Worm (Caenorhabditis elegans) whole organism, L4 larva: ENCODE results near the gene ipla-6.
"Not testable (repeated sequence)": the region's sequence is repeated elsewhere in the genome, so short reads cannot be mapped to it uniquely, and the experiment has no call there.

Experiments
- F44E2.7 ChIP-seq: fragments of 200-800 bp; sonication (Bioruptor generic); IDR thresholded peaks from 2 replicates; pipeline ENCODE4 v2.1.2; 2022; ENCODE audit warnings: missing genetic modification characterization, missing compliant biosample characterization
- Y75B8A.6 ChIP-seq: fragments of 200-800 bp; sonication (Bioruptor generic); IDR thresholded peaks from 2 replicates; pipeline ENCODE4 v1.3.6; 2022; ENCODE audit warnings: missing genetic modification reagents, missing genetic modification characterization, missing compliant biosample characterization
- ama-1 ChIP-seq: fragments of 150-350 bp; optimal IDR thresholded peaks from 2 replicates; lab custom pipeline; 2014; ENCODE audit warnings: inconsistent platforms, mixed read lengths
- ceh-28 ChIP-seq: fragments of 150-350 bp; optimal IDR thresholded peaks from 2 replicates; lab custom pipeline; 2014; ENCODE audit warnings: missing biosample characterization, missing genetic modification reagents, missing genetic modification characterization
- ceh-44 ChIP-seq: fragments of 200-800 bp; sonication (Bioruptor generic); IDR thresholded peaks from 2 replicates; pipeline ENCODE4 v1.3.6; 2022; ENCODE audit warnings: missing genetic modification reagents, missing genetic modification characterization, missing compliant biosample characterization
- ceh-62 ChIP-seq: sonication (generic microtip); optimal IDR thresholded peaks from 2 replicates; lab custom pipeline; 2017; ENCODE audit warnings: missing biosample characterization, missing genetic modification characterization
- ceh-82 ChIP-seq: sonication (generic microtip); optimal IDR thresholded peaks from 2 replicates; lab custom pipeline; 2017; ENCODE audit warnings: missing biosample characterization, missing genetic modification characterization
- ces-1 ChIP-seq: fragments of 150-350 bp; sonication (generic microtip); optimal IDR thresholded peaks from 4 replicates; lab custom pipeline; 2014; ENCODE audit warnings: missing biosample characterization, missing genetic modification reagents, missing genetic modification characterization
- dmd-8 ChIP-seq: fragments of 200-800 bp; sonication (Bioruptor generic); IDR thresholded peaks from 2 replicates; pipeline ENCODE4 v1.3.6; 2022; ENCODE audit warnings: missing genetic modification characterization, missing compliant biosample characterization
- dmd-9 ChIP-seq: fragments of 200-800 bp; sonication (Bioruptor generic); IDR thresholded peaks from 2 replicates; pipeline ENCODE4 v1.3.6; 2022; ENCODE audit warnings: missing genetic modification reagents, missing genetic modification characterization, missing compliant biosample characterization
- dve-1 ChIP-seq: sonication (generic microtip); optimal IDR thresholded peaks from 2 replicates; lab custom pipeline; 2017; ENCODE audit warnings: antibody characterized with exemption, mild to moderate bottlenecking, missing genetic modification characterization, missing compliant biosample characterization; ENCODE audit not compliant: insufficient read depth
- egl-27 ChIP-seq: sonication (generic microtip); optimal IDR thresholded peaks from 3 replicates; lab custom pipeline; 2017; ENCODE audit warnings: missing biosample characterization, missing genetic modification reagents, missing genetic modification characterization
- gei-8 ChIP-seq: fragments of 200-800 bp; sonication (Bioruptor generic); optimal IDR thresholded peaks from 2 replicates; lab custom pipeline; 2018; ENCODE audit warnings: mild to moderate bottlenecking, missing genetic modification characterization, missing compliant biosample characterization
- hlh-11 ChIP-seq: fragments of 200-800 bp; sonication (Bioruptor generic); optimal IDR thresholded peaks from 2 replicates; lab custom pipeline; 2018; ENCODE audit warnings: mild to moderate bottlenecking, missing genetic modification characterization, missing compliant biosample characterization
- lim-7 ChIP-seq: fragments of 200-800 bp; sonication (Bioruptor generic); IDR thresholded peaks from 2 replicates; pipeline ENCODE4 v1.3.6; 2022; ENCODE audit warnings: missing genetic modification characterization, missing compliant biosample characterization
- lin-38 ChIP-seq: fragments of 200-800 bp; sonication (Bioruptor generic); IDR thresholded peaks from 2 replicates; pipeline ENCODE4 v1.3.6; 2022; ENCODE audit warnings: missing genetic modification reagents, missing genetic modification characterization, missing compliant biosample characterization
- lir-3 ChIP-seq: sonication (generic microtip); optimal IDR thresholded peaks from 2 replicates; lab custom pipeline; 2016; ENCODE audit warnings: mild to moderate bottlenecking, missing genetic modification characterization, missing compliant biosample characterization
- mdt-29 ChIP-seq: fragments of 200-800 bp; sonication (Bioruptor generic); IDR thresholded peaks from 2 replicates; pipeline ENCODE4 v1.3.6; 2022; ENCODE audit warnings: missing genetic modification reagents, missing genetic modification characterization, missing compliant biosample characterization
- mes-2 ChIP-seq: sonication (generic microtip); optimal IDR thresholded peaks from 2 replicates; lab custom pipeline; 2016; ENCODE audit warnings: missing genotype, mild to moderate bottlenecking, missing genetic modification characterization, missing compliant biosample characterization; ENCODE audit not compliant: poor library complexity, severe bottlenecking
- nhr-11 ChIP-seq: fragments of 150-350 bp; optimal IDR thresholded peaks from 2 replicates; lab custom pipeline; 2014; ENCODE audit warnings: missing biosample characterization, missing genetic modification characterization
- nhr-28 ChIP-seq: fragments of 150-350 bp; optimal IDR thresholded peaks from 2 replicates; lab custom pipeline; 2014; ENCODE audit warnings: missing biosample characterization, missing genetic modification characterization
- nhr-41 ChIP-seq: fragments of 200-800 bp; sonication (Bioruptor generic); IDR thresholded peaks from 2 replicates; pipeline ENCODE4 v1.3.6; 2022; ENCODE audit warnings: missing genetic modification reagents, missing genetic modification characterization, missing compliant biosample characterization
- nhr-42 ChIP-seq: fragments of 200-800 bp; sonication (Bioruptor generic); IDR thresholded peaks from 2 replicates; pipeline ENCODE4 v1.3.6; 2022; ENCODE audit warnings: missing genetic modification characterization, missing compliant biosample characterization
- sdz-12 ChIP-seq: fragments of 200-800 bp; sonication (Bioruptor generic); optimal IDR thresholded peaks from 2 replicates; lab custom pipeline; 2018; ENCODE audit warnings: mild to moderate bottlenecking, missing genetic modification characterization, missing compliant biosample characterization
- snpc-1.2 ChIP-seq: fragments of 200-800 bp; sonication (Bioruptor generic); IDR thresholded peaks from 2 replicates; pipeline ENCODE4 v1.3.6; 2022; ENCODE audit warnings: missing genetic modification reagents, missing genetic modification characterization, missing compliant biosample characterization
- snpc-4 ChIP-seq: fragments of 150-350 bp; optimal IDR thresholded peaks from 2 replicates; lab custom pipeline; 2014; ENCODE audit warnings: missing biosample characterization, missing genetic modification characterization
- spr-1 ChIP-seq: sonication (generic microtip); optimal IDR thresholded peaks from 2 replicates; lab custom pipeline; 2016; ENCODE audit warnings: mild to moderate bottlenecking, missing genetic modification characterization, missing compliant biosample characterization
- spr-3 ChIP-seq: fragments of 200-800 bp; sonication (Bioruptor generic); optimal IDR thresholded peaks from 2 replicates; lab custom pipeline; 2018; ENCODE audit warnings: mild to moderate bottlenecking, missing genetic modification characterization, missing compliant biosample characterization
- tag-97 ChIP-seq: fragments of 200-800 bp; sonication (Bioruptor generic); IDR thresholded peaks from 2 replicates; pipeline ENCODE4 v1.3.6; 2022; ENCODE audit warnings: missing genetic modification characterization, missing compliant biosample characterization
- unc-62 ChIP-seq, 3 experiments: fragments of 150-350 bp in 1 of 3; sonication (generic microtip); optimal IDR thresholded peaks in 2 of 3; peaks in 1 of 3; 1 replicate in 1 of 3; 2 replicates in 2 of 3; lab custom pipeline; 2014 to 2017; ENCODE audit warnings: missing biosample characterization in 3 of 3, missing genetic modification characterization in 3 of 3, missing genetic modification reagents in 3 of 3, missing genotype in 1 of 3
- vab-7 ChIP-seq: fragments of 200-800 bp; sonication (Bioruptor generic); IDR thresholded peaks from 2 replicates; pipeline ENCODE4 v1.3.6; 2022; ENCODE audit warnings: missing genetic modification reagents, missing genetic modification characterization, missing compliant biosample characterization
- zfp-3 ChIP-seq: fragments of 200-800 bp; sonication (Bioruptor generic); conservative IDR thresholded peaks from 2 replicates; pipeline ENCODE4 v1.3.6; 2022; ENCODE audit warnings: missing genetic modification reagents, missing genetic modification characterization, missing compliant biosample characterization
- ztf-7 ChIP-seq: fragments of 150-350 bp; optimal IDR thresholded peaks from 2 replicates; lab custom pipeline; 2014; ENCODE audit warnings: missing biosample characterization, missing genetic modification characterization

Gene ipla-6

DNA sequence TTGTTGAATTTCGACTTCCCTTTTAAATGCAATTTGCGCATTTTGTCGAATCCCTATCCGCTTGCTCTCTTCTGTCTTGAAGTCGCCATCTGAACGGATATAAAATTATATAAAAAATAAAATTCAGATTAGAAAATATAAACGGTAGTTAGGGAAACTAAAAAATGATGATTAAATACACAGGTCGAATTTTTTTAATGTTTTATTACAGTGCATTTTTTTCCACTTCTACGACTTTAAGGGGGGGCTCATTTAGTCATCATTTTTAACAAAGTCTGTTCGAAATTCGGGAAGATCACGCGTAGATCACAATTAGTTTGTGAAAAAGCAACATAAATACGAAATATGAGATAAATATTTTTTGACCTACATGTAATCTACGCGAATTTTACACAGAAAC lies 5.4 kb downstream of the ipla-6 start, which contains the start of gene Y73B6BL.14:
Gene Y73B6BL.14 (minus strand): TSS at position 101 of the 400 bp plus-strand sequence.
- TF ChIP-seq tag-97 (no peak), spr-3 (GFP tag; lab: Kevin White, UChicago) (no peak), gei-8 (GFP tag; lab: Kevin White, UChicago) (no peak), ceh-62 (no peak), nhr-28 (tag; lab: Kevin White, UChicago) (no peak), ces-1 (GFP tag; lab: Kevin White, UChicago) (no peak), snpc-1.2 (GFP tag; lab: Robert Waterston, UW) (no peak), mdt-29 (no peak), ama-1 (no peak), ceh-28 (tag; lab: Kevin White, UChicago) (no peak)

DNA sequence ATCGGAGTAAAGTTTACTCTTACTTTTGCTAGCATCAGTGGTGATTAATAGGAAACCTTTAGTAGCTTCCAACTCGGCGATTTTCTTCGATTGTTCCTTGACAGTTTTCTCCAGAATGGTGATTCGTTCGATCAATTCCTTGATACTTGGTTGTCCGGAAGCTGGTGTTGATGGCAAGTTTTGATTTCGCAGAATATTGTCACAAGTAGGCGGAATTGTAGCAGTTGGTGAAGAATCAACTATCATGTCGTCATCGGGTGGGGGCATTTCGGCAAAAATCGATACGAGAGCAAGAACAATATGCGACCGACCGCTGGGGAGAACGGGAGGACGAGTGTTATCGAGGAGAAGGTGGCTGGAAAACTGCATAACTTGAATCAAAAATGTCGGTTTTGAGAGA lies 9.8 kb downstream of the ipla-6 start, which contains the start of gene Y73B6BL.289:
Gene Y73B6BL.289 (plus strand): TSS at position 301 of the 400 bp plus-strand sequence.
- not testable (repeated sequence) for TF ChIP-seq vab-7 (GFP tag; lab: Robert Waterston, UW); gei-8 (GFP tag; lab: Kevin White, UChicago); dmd-9 (GFP tag; lab: Robert Waterston, UW)
- TF ChIP-seq, all 104 proteins: peak for 0; not testable (repeated sequence) for 104

DNA sequence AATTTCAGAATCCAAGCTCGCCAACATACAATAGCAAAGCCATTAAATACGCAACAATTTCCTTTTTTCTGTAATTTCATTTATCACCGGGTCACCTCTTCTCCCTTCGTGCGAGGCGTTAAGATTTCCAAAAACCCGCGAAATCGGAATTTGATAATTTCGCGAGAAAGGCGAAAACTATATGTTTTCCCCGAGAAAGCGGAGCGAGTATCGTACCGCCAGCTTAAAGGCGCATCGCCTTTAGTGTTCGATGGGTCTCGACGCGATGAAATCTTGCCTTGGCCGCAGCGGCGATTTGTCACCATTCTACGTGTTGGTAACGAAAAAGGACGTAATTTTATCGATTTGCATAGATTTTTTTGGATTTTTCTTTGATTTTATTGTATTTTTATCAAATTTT lies 10.4 kb downstream of the ipla-6 start:
- TF ChIP-seq snpc-1.2 (GFP tag; lab: Robert Waterston, UW): peak; percentile 75

DNA sequence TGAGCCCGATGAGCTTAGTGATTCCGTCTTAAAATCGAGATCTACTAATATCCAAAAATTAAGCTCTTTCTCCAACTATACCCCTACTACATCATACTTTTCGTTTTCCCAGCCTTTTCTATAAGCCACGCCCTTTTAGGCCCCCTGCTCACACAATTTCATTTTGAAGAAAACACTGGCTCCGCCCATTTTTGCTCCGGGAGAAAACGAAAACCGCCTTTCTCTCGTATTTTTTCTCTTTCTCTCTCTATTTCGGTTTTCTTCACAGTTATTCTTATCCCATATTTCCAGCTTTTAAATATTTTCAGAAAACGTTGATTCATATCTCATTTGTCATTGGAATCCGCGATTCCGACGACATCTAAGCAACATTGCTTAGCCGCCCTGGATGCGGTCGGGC lies 24.2 kb downstream of the ipla-6 start, which contains the start of gene Y73B6BL.47:
Gene Y73B6BL.47 (plus strand): TSS at position 301 of the 400 bp plus-strand sequence.
- TF ChIP-seq mes-2 (no peak), ceh-62 (no peak), spr-3 (GFP tag; lab: Kevin White, UChicago) (no peak), hlh-11 (no peak), ces-1 (GFP tag; lab: Kevin White, UChicago) (no peak), sdz-12 (GFP tag; lab: Kevin White, UChicago) (no peak), nhr-28 (tag; lab: Kevin White, UChicago) (no peak), spr-1 (no peak), unc-62 (GFP tag; optimal IDR thresholded peaks at IDR 0.05 in 1 of 2; lab: Kevin White, UChicago) (no peak), unc-62 (tag; optimal IDR thresholded peaks at IDR 0.05; lab: Kevin White, UChicago) (no peak), ceh-82 (tag; lab: Kevin White, UChicago) (no peak), Y75B8A.6 (GFP tag; lab: Robert Waterston, UW) (no peak), dmd-8 (GFP tag; lab: Robert Waterston, UW) (no peak), zfp-3 (GFP tag; lab: Robert Waterston, UW) (no peak), lir-3 (tag; lab: Kevin White, UChicago) (no peak), ceh-44 (GFP tag; lab: Robert Waterston, UW) (no peak), F44E2.7 (GFP tag; lab: Robert Waterston, UW) (no peak), nhr-42 (GFP tag; lab: Robert Waterston, UW) (no peak), ceh-28 (tag; lab: Kevin White, UChicago) (no peak), ztf-7 (tag; lab: Kevin White, UChicago) (no peak), snpc-1.2 (GFP tag; lab: Robert Waterston, UW) (no peak)
- TF ChIP-seq, all 104 proteins: peak for 0

DNA sequence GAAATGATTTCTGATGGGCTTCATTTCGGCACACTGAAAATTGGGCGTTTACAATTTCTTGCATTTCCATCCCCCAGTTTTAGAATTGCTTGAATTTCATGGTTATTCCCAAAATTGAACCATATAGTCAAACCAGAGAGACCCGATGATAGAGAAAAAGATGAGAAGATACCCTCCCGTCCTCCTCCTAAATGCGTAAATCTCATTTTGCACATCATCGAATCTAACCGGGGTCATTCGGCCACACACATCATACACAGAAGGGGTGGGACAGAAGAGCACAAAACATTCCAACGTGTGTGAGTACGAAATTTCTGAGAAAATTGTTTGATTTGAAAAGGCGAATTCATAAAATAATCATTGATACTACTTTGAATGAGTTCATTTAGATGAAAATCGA lies 26.2 kb downstream of the ipla-6 start:
- TF ChIP-seq nhr-41 (GFP tag; lab: Robert Waterston, UW): no peak
- no peak for TF ChIP-seq F44E2.7 (GFP tag; lab: Robert Waterston, UW)
- TF ChIP-seq nhr-42 (GFP tag; lab: Robert Waterston, UW): no peak
- TF ChIP-seq egl-27 (tag; lab: Kevin White, UChicago): no peak
- TF ChIP-seq snpc-4 (tag; lab: Kevin White, UChicago): no peak
- TF ChIP-seq lin-38: no peak
- TF ChIP-seq dve-1: no peak
- no peak for TF ChIP-seq lim-7
- TF ChIP-seq nhr-11 (tag; lab: Kevin White, UChicago): no peak
- no peak for TF ChIP-seq zfp-3 (GFP tag; lab: Robert Waterston, UW)
